Worm (Caenorhabditis elegans): ENCODE results near the gene F41B4.1.

F41B4.1 gene

DNA sequence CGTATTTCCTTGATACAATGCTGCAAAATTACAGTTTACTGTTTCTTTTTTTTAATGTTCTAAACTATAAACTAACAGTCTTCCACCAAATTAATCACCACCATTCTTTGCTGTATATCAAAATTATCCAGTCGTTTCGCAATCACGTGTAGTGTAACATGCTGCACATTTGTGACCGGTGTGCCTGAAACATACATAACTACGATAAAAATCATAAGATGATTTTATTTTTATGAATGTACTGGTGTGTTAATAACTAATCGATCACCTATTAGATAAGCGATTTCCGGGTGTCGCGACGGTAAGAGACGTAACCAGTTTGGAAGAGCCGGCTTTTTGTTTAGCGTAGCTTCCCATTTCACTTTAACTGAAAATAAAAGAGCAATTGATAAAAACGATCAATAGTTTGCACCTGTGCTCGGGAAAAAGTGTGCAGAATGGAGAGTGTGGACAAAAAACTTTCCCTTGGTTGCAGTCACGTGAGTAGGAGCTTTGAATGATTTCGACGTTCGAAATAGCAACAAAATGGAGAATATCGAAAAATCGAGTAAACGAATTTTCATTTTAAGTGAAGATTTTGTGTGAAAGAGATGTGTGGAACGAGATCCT, 36.6 kb downstream of the F41B4.1 start, which contains the start of gene sgca-1 (continued):
- no peak for TF ChIP-seq daf-8 (GFP tag; IDR thresholded peaks at IDR 0.05)
- peak; percentile 13 for TF ChIP-seq mep-1 (tag; optimal IDR thresholded peaks at IDR 0.05)
- TF ChIP-seq T20F7.1 (GFP tag; optimal IDR thresholded peaks at IDR 0.05), result peak; percentile 41
- TF ChIP-seq pha-4 (GFP tag; IDR thresholded peaks at IDR 0.05), result no peak
- TF ChIP-seq pha-4 (tag; optimal IDR thresholded peaks at IDR 0.05), result no peak
- TF ChIP-seq dve-1 (tag; optimal IDR thresholded peaks at IDR 0.05; ENCODE audit: insufficient read depth), result peak; percentile 78
- TF ChIP-seq nhr-77 (tag; optimal IDR thresholded peaks at IDR 0.05), result peak; percentile 71
- TF ChIP-seq nhr-28 (tag; optimal IDR thresholded peaks at IDR 0.05), result peak; percentile 93
- TF ChIP-seq F49E8.2 (tag; optimal IDR thresholded peaks at IDR 0.05; ENCODE audit: borderline replicate concordance), result no peak
- TF ChIP-seq dmd-6 (GFP tag; IDR thresholded peaks at IDR 0.05), result peak; percentile 64
- peak; percentile 56 for TF ChIP-seq nhr-48 (tag; optimal IDR thresholded peaks at IDR 0.05)
- peak; percentile 63 for TF ChIP-seq hlh-30 (tag; optimal IDR thresholded peaks at IDR 0.05; ENCODE audit: insufficient read depth)

DNA sequence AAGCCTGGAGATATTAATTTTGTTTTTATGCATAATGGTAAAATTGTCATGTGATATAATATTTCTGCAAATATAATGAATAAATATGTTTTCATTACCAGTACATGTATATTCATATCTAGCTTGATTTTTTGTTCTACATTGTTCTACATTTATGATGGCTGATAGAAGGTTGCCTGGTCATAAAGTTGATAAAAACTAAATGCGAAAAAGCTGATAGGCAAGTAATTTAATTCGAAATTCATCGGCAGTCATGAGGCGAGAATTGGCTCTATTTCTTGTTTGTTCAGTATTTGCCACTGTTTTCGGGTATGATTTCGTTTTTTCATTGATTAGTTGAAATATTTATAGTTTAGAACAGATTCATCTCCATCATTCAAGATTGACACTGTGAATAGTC, 41.5 kb downstream of the F41B4.1 start, which contains the start of gene bgal-2:
TSS of gene bgal-2 (plus strand) at position 231 of the 400 bp plus-strand sequence.
- TF ChIP-seq snpc-4 (tag; optimal IDR thresholded peaks at IDR 0.05) (no peak), dmd-8 (GFP tag; IDR thresholded peaks at IDR 0.05) (no peak), hlh-11 (tag; optimal IDR thresholded peaks at IDR 0.05) (peak; percentile 56), nhr-77 (tag; optimal IDR thresholded peaks at IDR 0.05) (peak; percentile 39), pqm-1 (tag; optimal IDR thresholded peaks at IDR 0.05) (peak; percentile 77), dve-1 (tag; optimal IDR thresholded peaks at IDR 0.05; ENCODE audit: insufficient read depth) (peak; percentile 40), daf-16 (GFP tag; optimal IDR thresholded peaks at IDR 0.05) (no peak), daf-16 (tag; optimal IDR thresholded peaks at IDR 0.05) (peak; percentile 79), nhr-28 (tag; optimal IDR thresholded peaks at IDR 0.05) (peak; percentile 57), dmd-6 (GFP tag; IDR thresholded peaks at IDR 0.05) (0 out of 2 replicates have a peak, but pooled peaks have one; percentile 31)

DNA sequence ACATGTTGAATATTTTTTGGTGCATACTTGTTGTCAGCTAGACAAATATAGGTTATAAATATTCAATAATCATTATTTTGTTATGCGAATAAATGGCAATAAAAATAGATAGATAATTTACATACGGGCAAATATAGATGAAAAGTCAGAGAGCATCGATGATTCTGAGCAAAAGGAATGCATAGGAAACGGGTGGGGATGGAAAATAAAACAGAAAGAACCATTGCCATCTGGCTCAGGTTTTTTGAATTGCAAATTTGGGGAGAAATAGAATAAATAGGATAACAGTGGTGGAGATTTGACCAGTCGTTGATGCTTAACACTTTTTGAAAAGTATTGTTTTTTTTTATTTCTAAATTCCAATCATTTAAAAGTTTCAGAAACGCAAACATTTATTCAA, 42.8 kb downstream of the F41B4.1 start, which contains the start of gene idpp-6:
TSS of gene idpp-6 (plus strand) at position 301 of the 400 bp plus-strand sequence.
- no peak for TF ChIP-seq spr-1 (tag; optimal IDR thresholded peaks at IDR 0.05)
- no peak for TF ChIP-seq ama-1 (optimal IDR thresholded peaks at IDR 0.05)
- TF ChIP-seq zfp-3 (GFP tag; conservative IDR thresholded peaks at IDR 0.05), result no peak
- TF ChIP-seq saeg-2 (GFP tag; IDR thresholded peaks at IDR 0.05), result no peak
- no peak for TF ChIP-seq nhr-42 (GFP tag; IDR thresholded peaks at IDR 0.05)
- no peak for TF ChIP-seq mes-2 (tag; optimal IDR thresholded peaks at IDR 0.05; ENCODE audit: poor library complexity, severe bottlenecking)
- TF ChIP-seq ceh-20 (GFP tag; IDR thresholded peaks at IDR 0.05), result no peak
- TF ChIP-seq sdz-12 (GFP tag; optimal IDR thresholded peaks at IDR 0.05), result no peak
- no peak for TF ChIP-seq Y105C5A.15 (GFP tag; IDR thresholded peaks at IDR 0.05)
- no peak for TF ChIP-seq hif-1 (tag; optimal IDR thresholded peaks at IDR 0.05)
- no peak for TF ChIP-seq F26F4.8 (GFP tag; conservative IDR thresholded peaks at IDR 0.05)
- no peak for TF ChIP-seq ceh-32 (tag; optimal IDR thresholded peaks at IDR 0.05; ENCODE audit: poor library complexity)
- TF ChIP-seq D1046.2 (GFP tag; IDR thresholded peaks at IDR 0.05), result no peak
- no peak for TF ChIP-seq set-16 (GFP tag; IDR thresholded peaks at IDR 0.05)

DNA sequence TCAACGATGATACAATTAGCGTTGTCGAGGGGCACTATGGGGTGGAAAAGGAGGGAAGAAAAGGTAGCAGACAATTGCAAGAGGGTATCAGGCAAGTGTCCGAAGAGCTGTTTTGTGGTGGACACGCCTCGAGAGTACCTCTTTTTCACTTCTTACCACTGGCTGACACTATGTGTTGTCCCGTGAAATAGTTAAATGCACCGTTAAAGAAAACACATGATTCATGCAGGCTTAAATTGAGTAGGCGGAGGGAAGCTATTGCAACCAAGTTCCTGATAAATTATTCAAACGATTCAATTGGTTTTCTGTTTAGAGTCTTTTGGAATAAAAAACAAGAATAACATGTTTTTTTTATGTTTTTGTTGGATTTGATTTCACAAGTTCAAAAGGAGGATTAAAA, 47.6 kb downstream of the F41B4.1 start, which contains the start of gene irk-1:
TSS of gene irk-1 (minus strand) at position 101 of the 400 bp plus-strand sequence.
- TF ChIP-seq Y5F2A.4 (GFP tag; optimal IDR thresholded peaks at IDR 0.05), result no peak
- TF ChIP-seq zip-11 (GFP tag; IDR thresholded peaks at IDR 0.05), result no peak
- TF ChIP-seq lin-29 (GFP tag; IDR thresholded peaks at IDR 0.05), result no peak
- TF ChIP-seq fkh-10 (GFP tag; optimal IDR thresholded peaks at IDR 0.05), result no peak
- no peak for TF ChIP-seq R02D3.7 (tag; optimal IDR thresholded peaks at IDR 0.05)
